Fruit fly (Drosophila melanogaster): Measurements from ENCODE around the gene Notum.

DNA sequence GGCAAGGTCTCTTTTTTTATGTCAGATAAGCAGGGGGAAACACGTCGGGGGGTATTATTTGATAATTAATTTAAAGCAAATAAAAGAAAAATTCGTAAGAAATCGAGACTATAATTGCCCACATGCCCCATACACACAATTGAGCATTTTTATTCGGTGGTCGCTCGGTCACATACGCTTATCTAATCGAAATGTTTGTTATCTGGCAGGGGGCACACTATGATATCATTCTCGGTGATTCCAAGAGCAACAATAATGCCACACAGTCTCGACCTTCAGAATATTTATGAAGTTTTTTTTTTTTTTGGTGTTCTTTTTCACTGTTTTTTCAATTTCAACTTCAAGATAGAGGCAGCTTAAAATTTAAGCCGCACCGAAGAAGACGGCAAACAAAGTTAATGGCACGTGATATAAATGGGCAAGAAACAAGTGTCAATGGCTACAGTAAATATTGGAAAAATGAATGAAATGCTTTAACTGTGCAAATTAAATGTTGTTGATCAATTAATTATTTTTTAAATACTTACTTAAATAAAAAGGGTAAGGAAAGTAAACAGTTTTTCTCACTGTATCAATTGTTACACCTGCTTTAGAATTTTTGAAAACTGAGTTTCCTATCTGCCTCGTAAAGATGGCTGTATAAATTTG is 23.8 kb upstream of the Notum start:
- TF ChIP-seq CG11617 (GFP tag; optimal IDR thresholded peaks at IDR 0.05) (no peak), ovo (GFP tag; optimal IDR thresholded peaks at IDR 0.05) (no peak), kay (GFP tag; ENCODE audit: borderline replicate concordance) (no peak), bab1 (GFP tag; optimal IDR thresholded peaks at IDR 0.05) (no peak), toe (GFP tag; optimal IDR thresholded peaks at IDR 0.05) (no peak), CG1620 (GFP tag; optimal IDR thresholded peaks at IDR 0.05) (no peak), tj (GFP tag; optimal IDR thresholded peaks at IDR 0.05) (no peak), CG7045 (GFP tag; optimal IDR thresholded peaks at IDR 0.05) (no peak)
